Fruit fly (Drosophila melanogaster) whole organism, prepupa: ENCODE data around the gene CG44037.

Experiments used
- CG10631 ChIP-seq: fragments of 200-800 bp; sonication (Bioruptor generic); optimal IDR thresholded peaks from 2 replicates; lab custom pipeline; 2016; ENCODE audit warnings: missing biosample characterization, missing genetic modification characterization
- CG10669 ChIP-seq: fragments of 200-800 bp; sonication (Bioruptor generic); optimal IDR thresholded peaks from 3 replicates; lab custom pipeline; 2018; ENCODE audit warnings: missing biosample characterization, mild to moderate bottlenecking, missing genetic modification characterization, moderate library complexity
- CG11294 ChIP-seq: fragments of 200-800 bp; sonication (Bioruptor generic); IDR thresholded peaks from 2 replicates; pipeline ENCODE4 v1.3.6; 2022; ENCODE audit warnings: missing biosample characterization, missing genetic modification characterization
- CG11902 ChIP-seq: fragments of 200-800 bp; sonication (Bioruptor generic); optimal IDR thresholded peaks from 3 replicates; lab custom pipeline; 2016; ENCODE audit warnings: missing biosample characterization, missing genetic modification characterization
- CG16779 ChIP-seq: fragments of 200-800 bp; sonication (Bioruptor generic); optimal IDR thresholded peaks from 3 replicates; lab custom pipeline; 2017; ENCODE audit warnings: missing biosample characterization, mild to moderate bottlenecking, missing genetic modification characterization
- CG3032 ChIP-seq: fragments of 200-800 bp; optimal IDR thresholded peaks from 2 replicates; lab custom pipeline; 2019; ENCODE audit warnings: missing biosample characterization, mild to moderate bottlenecking, missing genetic modification characterization, moderate library complexity
- CG3919 ChIP-seq: fragments of 200-800 bp; sonication (Bioruptor generic); optimal IDR thresholded peaks from 3 replicates; lab custom pipeline; 2016; ENCODE audit warnings: missing biosample characterization, missing genetic modification characterization
- Eip75B ChIP-seq: fragments of 200-800 bp; sonication (Bioruptor generic); optimal IDR thresholded peaks from 3 replicates; lab custom pipeline; 2016; ENCODE audit warnings: missing biosample characterization, missing genetic modification characterization
- Eip78C ChIP-seq: fragments of 200-800 bp; sonication (Bioruptor generic); peaks from one replicate; lab custom pipeline; 2016; ENCODE audit warnings: missing biosample characterization, missing genetic modification characterization
- Gug ChIP-seq: fragments of 200-800 bp; sonication (Bioruptor generic); IDR thresholded peaks from 2 replicates; pipeline ENCODE4 v1.3.6; 2022; ENCODE audit warnings: missing biosample characterization, missing genetic modification characterization
- Smox ChIP-seq: fragments of 200-800 bp; sonication (Bioruptor generic); optimal IDR thresholded peaks from 3 replicates; lab custom pipeline; 2016; ENCODE audit warnings: missing biosample characterization, missing genetic modification characterization
- Sox102F ChIP-seq: fragments of 200-800 bp; sonication (Bioruptor generic); optimal IDR thresholded peaks from 2 replicates; lab custom pipeline; 2016; ENCODE audit warnings: missing biosample characterization, mild to moderate bottlenecking, missing genetic modification characterization
- fd59A ChIP-seq: fragments of 200-800 bp; sonication (Bioruptor generic); optimal IDR thresholded peaks from 2 replicates; lab custom pipeline; 2017; ENCODE audit warnings: missing biosample characterization, mild to moderate bottlenecking, missing genetic modification characterization, missing genetic modification reagents
- vri ChIP-seq: fragments of 200-800 bp; sonication (Bioruptor generic); optimal IDR thresholded peaks from 3 replicates; lab custom pipeline; 2016; ENCODE audit warnings: missing biosample characterization, mild to moderate bottlenecking, missing genetic modification characterization

dm6 chr3R:12250204-12250603, 8.3 kb upstream of the CG44037 start:
- TF ChIP-seq CG3919 (GFP tag; lab: Kevin White, UChicago) (no peak), CG3032 (tag; lab: Kevin White, UChicago) (no peak), Gug (GFP tag; lab: Robert Waterston, UW) (no peak), fd59A (no peak), CG11294 (GFP tag; lab: Robert Waterston, UW) (no peak), Sox102F (GFP tag; lab: Kevin White, UChicago) (no peak), CG10631 (GFP tag; lab: Kevin White, UChicago) (no peak), Eip75B (no peak), vri (GFP tag; lab: Kevin White, UChicago) (no peak), CG16779 (tag; lab: Kevin White, UChicago) (no peak), CG11902 (GFP tag; lab: Kevin White, UChicago) (no peak), Smox (no peak), CG10669 (GFP tag; lab: Kevin White, UChicago) (no peak), Eip78C (GFP tag; lab: Kevin White, UChicago) (no peak)
